Worm (Caenorhabditis elegans) whole organism, young adult: ENCODE measurements around the gene sma-6.

Source experiments
- bed-1 ChIP-seq: fragments of 200-800 bp; sonication (Bioruptor generic); IDR thresholded peaks from 2 replicates; pipeline ENCODE4 v1.3.6; 2022; ENCODE audit warnings: missing genetic modification reagents, missing genetic modification characterization, missing compliant biosample characterization
- lin-35 ChIP-seq, 3 experiments: fragments of 150-350 bp in 2 of 3; sonication (generic microtip) in 1 of 3; optimal IDR thresholded peaks; 2 replicates each; lab custom pipeline; 2014 to 2018; ENCODE audit warnings: missing biosample characterization in 3 of 3, missing genetic modification characterization in 3 of 3, missing genetic modification reagents in 3 of 3
- nfya-1 ChIP-seq: sonication (generic microtip); optimal IDR thresholded peaks from 2 replicates; lab custom pipeline; 2017; ENCODE audit warnings: antibody characterized with exemption, missing compliant biosample characterization, missing genetic modification characterization, borderline replicate concordance; ENCODE audit not compliant: insufficient read depth
- sptf-2 ChIP-seq: fragments of 200-800 bp; sonication (Bioruptor generic); optimal IDR thresholded peaks from 2 replicates; lab custom pipeline; 2018; ENCODE audit warnings: mild to moderate bottlenecking, missing genetic modification characterization, missing compliant biosample characterization
- tlf-1 ChIP-seq: fragments of 200-800 bp; sonication (Bioruptor generic); optimal IDR thresholded peaks from 2 replicates; lab custom pipeline; 2018; ENCODE audit warnings: mild to moderate bottlenecking, missing genetic modification characterization, missing compliant biosample characterization
- unc-62 ChIP-seq: fragments of 150-350 bp; optimal IDR thresholded peaks from 2 replicates; lab custom pipeline; 2014; ENCODE audit warnings: missing biosample characterization, missing genetic modification reagents, missing genetic modification characterization

DNA sequence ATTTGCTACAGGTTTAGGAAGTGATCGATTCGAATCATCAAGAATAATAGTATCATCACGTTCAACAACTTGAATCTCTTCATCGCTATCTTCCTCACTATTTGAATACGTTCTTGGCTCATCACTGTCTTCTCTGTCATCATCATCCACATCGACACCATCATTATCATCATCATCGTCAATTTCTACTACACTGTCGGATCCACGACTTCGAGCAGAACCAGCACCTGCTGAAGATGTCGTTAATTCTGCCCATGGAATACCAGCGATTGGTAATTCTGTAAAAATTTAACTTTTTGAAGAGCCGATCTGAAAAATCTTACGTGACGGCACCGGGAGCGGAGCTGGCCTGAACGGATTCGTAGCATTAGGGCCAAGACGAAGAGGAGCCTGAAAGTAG, 25.7 kb downstream of the sma-6 start:
- TF ChIP-seq sptf-2 (GFP tag; lab: Kevin White, UChicago): no peak
- no peak for TF ChIP-seq bed-1 (GFP tag; lab: Robert Waterston, UW)
- TF ChIP-seq nfya-1 (tag; lab: Kevin White, UChicago): no peak
- no peak for TF ChIP-seq lin-35 (GFP tag; optimal IDR thresholded peaks at IDR 0.05; lab: Kevin White, UChicago)
- TF ChIP-seq unc-62 (GFP tag; lab: Kevin White, UChicago): no peak
- TF ChIP-seq tlf-1 (GFP tag; lab: Kevin White, UChicago): no peak
